Fruit fly (Drosophila melanogaster): ENCODE measurements around the gene CG43731.

- no peak for TF ChIP-seq CG8478 (optimal IDR thresholded peaks at IDR 0.05)
- TF ChIP-seq CTCF (optimal IDR thresholded peaks at IDR 0.05), result no peak
Observed at dm6 chr2L:19131905-19132402, 30.1 kb downstream of the CG43731 start, which contains the start of the genes AsnRS and DCTN6-p27.
